Fruit fly (Drosophila melanogaster) whole organism, adult: Measurements from ENCODE around the gene Kdm2.

Experiments
- CG11617 ChIP-seq: fragments of 200-800 bp; sonication (Bioruptor generic); optimal IDR thresholded peaks from 2 replicates; lab custom pipeline; 2017; ENCODE audit warnings: mild to moderate bottlenecking, missing biosample characterization, missing genetic modification reagents, missing genetic modification characterization
- CG12768 ChIP-seq: fragments of 200-800 bp; sonication (Bioruptor generic); optimal IDR thresholded peaks from 2 replicates; lab custom pipeline; 2017; ENCODE audit warnings: missing biosample characterization, missing genetic modification characterization, mild to moderate bottlenecking, moderate library complexity, missing genetic modification reagents
- CG14711 ChIP-seq: fragments of 200-800 bp; sonication (Bioruptor generic); optimal IDR thresholded peaks from 2 replicates; lab custom pipeline; 2018; ENCODE audit warnings: missing biosample characterization, mild to moderate bottlenecking, missing genetic modification characterization, moderate library complexity
- CG1620 ChIP-seq: fragments of 200-800 bp; sonication (Bioruptor generic); optimal IDR thresholded peaks from 2 replicates; lab custom pipeline; 2016; ENCODE audit warnings: missing biosample characterization, missing genetic modification characterization
- CG33017 ChIP-seq: fragments of 200-800 bp; sonication (Bioruptor generic); optimal IDR thresholded peaks from 2 replicates; lab custom pipeline; 2018; ENCODE audit warnings: missing biosample characterization, mild to moderate bottlenecking, missing genetic modification characterization, moderate library complexity
- CG5204 ChIP-seq: fragments of 200-800 bp; sonication (Bioruptor generic); optimal IDR thresholded peaks from 2 replicates; lab custom pipeline; 2016; ENCODE audit warnings: missing biosample characterization, missing genetic modification characterization
- CG7045 ChIP-seq: fragments of 200-800 bp; sonication (Bioruptor generic); optimal IDR thresholded peaks from 2 replicates; lab custom pipeline; 2017; ENCODE audit warnings: missing biosample characterization, mild to moderate bottlenecking, missing genetic modification characterization
- CG7101 ChIP-seq: fragments of 200-800 bp; sonication (Bioruptor generic); optimal IDR thresholded peaks from 2 replicates; lab custom pipeline; 2018; ENCODE audit warnings: missing biosample characterization, mild to moderate bottlenecking, missing genetic modification characterization, moderate library complexity
- Clk ChIP-seq: fragments of 200-800 bp; sonication (Bioruptor generic); optimal IDR thresholded peaks from 2 replicates; lab custom pipeline; 2017; ENCODE audit warnings: missing biosample characterization, missing genetic modification characterization
- Crg-1 ChIP-seq: fragments of 200-800 bp; sonication (Bioruptor generic); optimal IDR thresholded peaks from 2 replicates; lab custom pipeline; 2016; ENCODE audit warnings: missing biosample characterization, missing genetic modification characterization
- Hr96 ChIP-seq: fragments of 200-800 bp; sonication (Bioruptor generic); optimal IDR thresholded peaks from 2 replicates; lab custom pipeline; 2016; ENCODE audit warnings: missing biosample characterization, missing genetic modification characterization
- Mnt ChIP-seq: fragments of 200-800 bp; sonication (Bioruptor generic); optimal IDR thresholded peaks from 2 replicates; lab custom pipeline; 2016; ENCODE audit warnings: missing biosample characterization, mild to moderate bottlenecking, missing genetic modification characterization
- bab1 ChIP-seq: fragments of 200-800 bp; sonication (Bioruptor generic); optimal IDR thresholded peaks from 3 replicates; lab custom pipeline; 2019; ENCODE audit warnings: missing biosample characterization, mild to moderate bottlenecking, missing genetic modification characterization, moderate library complexity
- cic ChIP-seq: fragments of 200-800 bp; sonication (Bioruptor generic); optimal IDR thresholded peaks from 2 replicates; lab custom pipeline; 2017; ENCODE audit warnings: missing biosample characterization, mild to moderate bottlenecking, missing genetic modification characterization, moderate library complexity
- cnc ChIP-seq, 2 experiments: fragments of >200 bp; optimal IDR thresholded peaks; 2 replicates each; lab custom pipeline; 2017
- kay ChIP-seq: fragments of 200-800 bp; sonication (Bioruptor generic); peaks from one replicate; lab custom pipeline; 2016; ENCODE audit warnings: missing biosample characterization, missing genetic modification characterization, borderline replicate concordance
- ovo ChIP-seq: fragments of 200-800 bp; sonication (Bioruptor generic); optimal IDR thresholded peaks from 2 replicates; lab custom pipeline; 2016; ENCODE audit warnings: missing biosample characterization, missing genetic modification characterization
- pad ChIP-seq: fragments of 200-800 bp; sonication (Bioruptor generic); optimal IDR thresholded peaks from 3 replicates; lab custom pipeline; 2017; ENCODE audit warnings: missing biosample characterization, missing genetic modification characterization, mild to moderate bottlenecking, moderate library complexity, missing genetic modification reagents
- tj ChIP-seq: fragments of 200-800 bp; sonication (Bioruptor generic); optimal IDR thresholded peaks from 3 replicates; lab custom pipeline; 2017; ENCODE audit warnings: missing biosample characterization, mild to moderate bottlenecking, missing genetic modification characterization, moderate library complexity
- toe ChIP-seq: fragments of 200-800 bp; sonication (Bioruptor generic); optimal IDR thresholded peaks from 2 replicates; lab custom pipeline; 2016; ENCODE audit warnings: missing biosample characterization, missing genetic modification characterization

Kdm2 gene

DNA sequence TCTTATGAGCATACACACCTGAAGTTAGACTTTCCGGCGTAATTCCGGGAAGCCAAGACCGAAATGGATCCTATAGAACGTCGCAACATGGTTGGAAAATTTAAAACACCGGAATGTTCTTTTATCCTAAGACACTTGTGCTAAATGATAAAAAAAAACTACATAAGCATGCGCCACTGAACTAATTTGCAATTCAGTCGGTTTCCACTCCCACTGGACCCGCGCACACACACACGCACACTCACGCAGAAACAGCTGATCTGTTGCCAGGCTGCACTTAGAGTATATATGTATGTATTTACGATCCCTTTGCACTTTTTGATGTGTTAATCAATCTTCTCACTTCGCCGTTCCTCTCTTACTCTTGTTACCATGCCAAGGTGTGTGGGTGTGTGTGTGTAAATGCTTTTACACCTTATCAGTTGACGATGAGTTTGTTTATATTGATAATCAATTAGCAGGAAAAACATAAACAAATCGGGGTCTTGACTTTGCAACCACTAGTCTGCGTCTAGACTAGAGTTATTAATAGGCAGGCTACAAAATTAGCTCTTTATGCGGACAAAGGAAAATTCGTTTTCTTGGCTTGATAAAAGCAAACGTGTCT lies 3.7 kb upstream of the Kdm2 start, which contains the start of gene Mst85C:
TSS of gene Mst85C (plus strand) at position 180 of the 607 bp plus-strand sequence.
- TF ChIP-seq Hr96 (no peak), cic (peak; percentile 52), toe (GFP tag; lab: Kevin White, UChicago) (no peak), CG12768 (peak; percentile 28), pad (GFP tag; lab: Kevin White, UChicago) (no peak), bab1 (no peak), cnc (optimal IDR thresholded peaks at IDR 0.05; lab: Kevin White, UChicago) (no peak), CG33017 (tag; lab: Kevin White, UChicago) (no peak), CG7101 (tag; lab: Kevin White, UChicago) (no peak), CG7045 (GFP tag; lab: Kevin White, UChicago) (no peak), CG11617 (no peak), CG5204 (GFP tag; lab: Kevin White, UChicago) (no peak), ovo (no peak), tj (GFP tag; lab: Kevin White, UChicago) (peak; percentile 61), Clk (no peak), kay (GFP tag; lab: Kevin White, UChicago) (peak; percentile 79), CG1620 (no peak), CG14711 (tag; lab: Kevin White, UChicago) (no peak), Crg-1 (GFP tag; lab: Kevin White, UChicago) (no peak), Mnt (GFP tag; lab: Kevin White, UChicago) (no peak)

DNA sequence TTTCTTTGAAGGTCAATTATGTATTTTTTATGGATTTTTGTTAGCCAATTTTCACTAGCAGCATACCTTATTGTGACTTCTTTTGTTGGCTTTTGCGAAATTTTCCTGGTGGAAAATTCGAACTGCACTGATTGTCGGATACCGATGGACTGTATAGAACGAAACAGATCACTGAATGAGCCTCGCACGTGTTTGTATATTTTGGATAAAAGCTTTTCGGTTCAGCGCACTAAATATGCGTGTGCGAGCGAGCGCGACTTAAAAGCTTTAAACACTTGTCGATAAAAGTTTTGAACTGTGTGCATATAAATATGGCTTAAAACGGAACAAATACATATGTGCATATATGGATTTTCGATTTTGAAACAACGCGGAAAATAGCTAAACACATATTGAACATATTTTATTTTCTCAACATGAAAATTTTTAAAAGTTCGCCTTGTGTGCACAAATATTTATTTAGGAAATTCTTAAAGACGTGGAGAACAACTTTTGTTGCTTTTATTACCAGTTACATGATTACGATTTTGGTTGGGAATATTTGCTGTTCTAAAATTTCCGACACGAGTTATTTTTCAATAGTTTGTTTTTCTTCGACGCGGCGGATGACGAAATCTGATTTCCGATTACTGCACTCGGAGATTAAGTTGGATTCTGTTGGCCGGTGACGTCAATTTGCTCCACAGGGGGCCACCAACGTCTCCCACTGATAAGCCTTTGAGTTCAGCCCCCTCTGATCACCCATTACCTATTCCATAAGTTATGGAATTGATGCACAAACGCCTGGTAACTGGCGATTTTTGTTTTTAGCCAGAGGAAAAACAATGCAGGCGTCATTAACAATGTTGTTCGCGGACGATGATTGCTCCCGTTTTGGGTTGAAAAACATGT lies 3.0 kb upstream of the Kdm2 start:
- TF ChIP-seq Mnt (GFP tag; lab: Kevin White, UChicago) (peak; percentile 32), toe (GFP tag; lab: Kevin White, UChicago) (no peak), bab1 (no peak), CG14711 (tag; lab: Kevin White, UChicago) (no peak), CG12768 (no peak), CG7101 (tag; lab: Kevin White, UChicago) (no peak)

DNA sequence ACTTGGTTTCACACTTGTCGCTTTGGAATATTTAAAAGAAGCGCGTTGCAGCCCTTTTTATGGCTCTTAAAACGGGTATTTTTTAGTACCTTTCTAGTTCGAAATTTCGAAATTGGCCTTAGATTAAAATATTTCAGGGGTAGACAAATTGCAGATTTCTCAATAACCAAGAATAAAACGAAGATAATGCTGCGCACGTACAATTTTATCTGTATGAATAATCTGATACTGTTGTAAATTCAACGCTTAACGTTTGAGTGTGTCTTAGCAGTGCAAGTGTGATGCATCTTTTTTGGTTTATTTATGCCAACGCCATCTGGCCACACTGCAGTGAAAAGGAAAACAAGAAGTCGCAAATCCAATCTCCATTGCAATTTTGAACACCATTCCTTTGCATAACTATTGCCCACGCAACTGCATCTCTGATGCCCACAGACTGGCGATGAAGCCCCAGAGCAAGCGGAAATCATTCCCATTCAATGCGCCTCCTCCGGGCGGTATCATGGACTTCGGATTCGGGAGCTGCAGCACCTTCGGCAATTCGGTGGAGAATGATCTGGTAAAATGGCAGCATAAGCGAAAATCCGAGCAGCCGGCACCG lies 1.7 kb upstream of the Kdm2 start, which contains the start of gene Nmdmc:
TSS of gene Nmdmc (minus strand) at position 37 of the 601 bp plus-strand sequence.
- no peak for TF ChIP-seq ovo
- TF ChIP-seq Crg-1 (GFP tag; lab: Kevin White, UChicago) = no peak
- no peak for TF ChIP-seq CG5204 (GFP tag; lab: Kevin White, UChicago)
- no peak for TF ChIP-seq CG7045 (GFP tag; lab: Kevin White, UChicago)
- no peak for TF ChIP-seq CG14711 (tag; lab: Kevin White, UChicago)
- no peak for TF ChIP-seq CG1620
- TF ChIP-seq Mnt (GFP tag; lab: Kevin White, UChicago) = no peak
- TF ChIP-seq cic = peak; percentile 3
- no peak for TF ChIP-seq pad (GFP tag; lab: Kevin White, UChicago)
- no peak for TF ChIP-seq CG12768
- no peak for TF ChIP-seq toe (GFP tag; lab: Kevin White, UChicago)
- TF ChIP-seq cnc (optimal IDR thresholded peaks at IDR 0.05; lab: Kevin White, UChicago) = no peak
- no peak for TF ChIP-seq CG33017 (tag; lab: Kevin White, UChicago)
- TF ChIP-seq bab1 = peak; percentile 19
- TF ChIP-seq Hr96 = no peak
- TF ChIP-seq kay (GFP tag; lab: Kevin White, UChicago) = no peak

DNA sequence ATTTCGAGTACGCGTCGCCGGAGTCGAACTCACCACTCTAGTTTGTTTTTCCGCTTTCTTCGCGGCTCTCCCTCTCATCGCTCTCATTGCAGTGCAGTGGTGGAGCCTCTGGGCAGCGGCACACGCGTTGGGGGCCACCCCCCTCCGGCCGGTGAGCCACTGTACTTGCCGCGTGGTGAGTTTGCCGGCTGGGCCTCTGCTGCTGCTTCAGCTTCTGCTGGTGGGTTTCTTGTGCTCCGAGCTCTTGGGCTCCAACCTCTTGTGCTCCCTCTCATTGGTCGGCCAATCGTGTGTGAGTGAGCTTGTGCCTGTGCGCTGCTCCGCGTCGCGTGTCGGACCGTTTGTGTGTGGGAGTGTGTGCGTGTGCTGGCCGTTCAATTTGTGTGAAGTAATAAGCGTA lies 726 bp downstream of the Kdm2 start:
- TF ChIP-seq CG11617 = no peak
- TF ChIP-seq pad (GFP tag; lab: Kevin White, UChicago) = peak; percentile 88
- TF ChIP-seq Hr96 = peak; percentile 42
- peak; percentile 71 for TF ChIP-seq CG12768
- no peak for TF ChIP-seq cnc (optimal IDR thresholded peaks at IDR 0.05; lab: Kevin White, UChicago)
- peak; percentile 35 for TF ChIP-seq Clk
- peak; percentile 34 for TF ChIP-seq CG7045 (GFP tag; lab: Kevin White, UChicago)
- no peak for TF ChIP-seq CG1620
- TF ChIP-seq CG14711 (tag; lab: Kevin White, UChicago) = peak; percentile 17
- TF ChIP-seq kay (GFP tag; lab: Kevin White, UChicago) = no peak
- TF ChIP-seq Crg-1 (GFP tag; lab: Kevin White, UChicago) = peak; percentile 9
- TF ChIP-seq Mnt (GFP tag; lab: Kevin White, UChicago) = peak; percentile 87
- no peak for TF ChIP-seq CG5204 (GFP tag; lab: Kevin White, UChicago)
- TF ChIP-seq toe (GFP tag; lab: Kevin White, UChicago) = no peak
- TF ChIP-seq bab1 = peak; percentile 35
- TF ChIP-seq tj (GFP tag; lab: Kevin White, UChicago) = peak; percentile 52
- TF ChIP-seq CG33017 (tag; lab: Kevin White, UChicago) = peak; percentile 61
- TF ChIP-seq cic = peak; percentile 92
- TF ChIP-seq ovo = peak; percentile 40
- TF ChIP-seq CG7101 (tag; lab: Kevin White, UChicago) = peak; percentile 46

DNA sequence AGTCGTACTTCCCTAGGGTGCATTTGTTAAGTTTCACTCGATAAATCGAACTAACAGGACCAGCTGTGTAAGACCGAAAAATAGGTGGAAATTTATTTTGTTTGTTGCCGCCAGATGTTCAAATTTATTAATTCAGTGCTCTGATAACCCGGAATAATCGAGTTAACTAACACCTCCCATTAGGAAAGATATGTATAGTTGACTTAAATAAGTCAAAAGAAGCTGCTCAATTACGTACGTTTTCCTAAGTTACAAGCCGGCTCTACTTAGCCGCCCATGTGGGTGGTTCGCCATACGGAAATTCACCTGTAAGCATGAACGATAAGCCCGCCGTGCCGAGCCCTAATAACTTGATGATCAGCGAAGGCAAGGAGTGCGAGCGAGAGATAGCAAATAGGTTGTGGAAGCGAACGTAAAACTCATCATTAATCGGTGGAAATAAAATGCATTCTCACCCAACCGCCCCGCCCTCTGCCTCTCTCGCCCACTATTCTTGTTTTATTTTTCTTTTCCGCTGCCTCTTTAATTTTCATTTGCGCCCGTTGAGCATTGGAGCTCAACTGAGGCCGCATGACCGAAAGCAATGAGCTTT lies 1.7 kb downstream of the Kdm2 start:
- TF ChIP-seq cic (peak; percentile 96), Hr96 (peak; percentile 79), bab1 (no peak), CG7101 (tag; lab: Kevin White, UChicago) (peak; percentile 69), Clk (peak; percentile 7), CG12768 (peak; percentile 74), Mnt (GFP tag; lab: Kevin White, UChicago) (peak; percentile 87), CG14711 (tag; lab: Kevin White, UChicago) (peak; percentile 52), CG33017 (tag; lab: Kevin White, UChicago) (peak; percentile 69), CG7045 (GFP tag; lab: Kevin White, UChicago) (peak; percentile 60), toe (GFP tag; lab: Kevin White, UChicago) (peak; percentile 69), CG1620 (no peak), ovo (no peak), cnc (optimal IDR thresholded peaks at IDR 0.05; lab: Kevin White, UChicago) (peak; percentile 80 to 97), pad (GFP tag; lab: Kevin White, UChicago) (peak; percentile 38), CG11617 (peak; percentile 75), Crg-1 (GFP tag; lab: Kevin White, UChicago) (no peak), CG5204 (GFP tag; lab: Kevin White, UChicago) (no peak)
